Worm (Caenorhabditis elegans): ENCODE data around the gene F56D6.12.

F56D6.12 gene

DNA sequence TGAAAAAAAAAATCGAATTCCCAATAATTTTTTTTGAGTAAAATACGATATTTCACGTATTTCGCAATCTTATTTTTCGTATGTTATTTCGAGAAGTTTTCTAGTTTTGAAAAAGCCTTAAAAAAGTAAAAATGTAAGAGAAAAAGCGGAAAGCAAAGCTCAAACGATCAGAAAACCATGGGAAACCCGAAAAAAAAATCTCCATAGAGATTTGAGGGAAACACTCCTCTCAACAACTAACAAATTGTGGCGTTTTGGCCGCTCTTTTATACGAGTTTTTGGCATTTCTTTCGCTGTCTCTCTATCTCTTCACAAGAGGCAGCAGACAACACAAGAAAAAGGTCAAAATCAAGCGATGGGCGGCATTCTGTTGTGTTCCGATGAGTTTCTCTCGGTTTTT lies 33.5 kb upstream of the F56D6.12 start:
- TF ChIP-seq med-1 (GFP tag; optimal IDR thresholded peaks at IDR 0.05; ENCODE audit: insufficient read depth) (no peak), klf-2 (GFP tag; conservative IDR thresholded peaks at IDR 0.05) (no peak), cog-1 (tag; optimal IDR thresholded peaks at IDR 0.05) (no peak), tab-1 (GFP tag; IDR thresholded peaks at IDR 0.05) (no peak), flt-1 (GFP tag; IDR thresholded peaks at IDR 0.05) (no peak), T22C8.4 (GFP tag; IDR thresholded peaks at IDR 0.05) (no peak), ztf-29 (GFP tag; IDR thresholded peaks at IDR 0.05) (no peak), ztf-23 (GFP tag; IDR thresholded peaks at IDR 0.05) (no peak), ref-1 (GFP tag; conservative IDR thresholded peaks at IDR 0.05) (no peak)

DNA sequence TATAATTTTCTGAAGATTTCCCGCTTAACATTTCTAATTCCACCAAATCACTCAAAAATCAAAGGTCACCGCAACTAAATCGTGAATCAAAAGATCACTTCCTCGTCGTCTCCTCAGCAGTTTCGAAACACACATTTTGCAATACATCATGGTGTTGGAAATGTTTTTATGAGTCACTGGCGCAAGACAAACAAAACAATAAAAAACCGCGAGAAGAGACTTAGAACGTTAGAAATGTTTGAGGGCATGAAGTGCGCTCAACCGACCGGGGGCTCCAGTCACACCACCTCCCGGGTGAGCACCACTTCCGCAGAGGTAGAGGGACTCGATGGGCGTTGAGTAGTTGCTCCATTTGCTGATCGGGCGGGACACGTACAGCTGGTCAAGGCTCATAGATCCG lies 32.7 kb upstream of the F56D6.12 start:
- no peak for TF ChIP-seq ztf-23 (GFP tag; IDR thresholded peaks at IDR 0.05)
- TF ChIP-seq T22C8.4 (GFP tag; IDR thresholded peaks at IDR 0.05), result no peak
- TF ChIP-seq med-1 (GFP tag; optimal IDR thresholded peaks at IDR 0.05; ENCODE audit: insufficient read depth), result no peak
- TF ChIP-seq tab-1 (GFP tag; IDR thresholded peaks at IDR 0.05), result no peak
- TF ChIP-seq ztf-29 (GFP tag; IDR thresholded peaks at IDR 0.05), result no peak
- no peak for TF ChIP-seq klf-2 (GFP tag; conservative IDR thresholded peaks at IDR 0.05)
- no peak for TF ChIP-seq ref-1 (GFP tag; conservative IDR thresholded peaks at IDR 0.05)
- no peak for TF ChIP-seq cog-1 (tag; optimal IDR thresholded peaks at IDR 0.05)
- TF ChIP-seq flt-1 (GFP tag; IDR thresholded peaks at IDR 0.05), result no peak

DNA sequence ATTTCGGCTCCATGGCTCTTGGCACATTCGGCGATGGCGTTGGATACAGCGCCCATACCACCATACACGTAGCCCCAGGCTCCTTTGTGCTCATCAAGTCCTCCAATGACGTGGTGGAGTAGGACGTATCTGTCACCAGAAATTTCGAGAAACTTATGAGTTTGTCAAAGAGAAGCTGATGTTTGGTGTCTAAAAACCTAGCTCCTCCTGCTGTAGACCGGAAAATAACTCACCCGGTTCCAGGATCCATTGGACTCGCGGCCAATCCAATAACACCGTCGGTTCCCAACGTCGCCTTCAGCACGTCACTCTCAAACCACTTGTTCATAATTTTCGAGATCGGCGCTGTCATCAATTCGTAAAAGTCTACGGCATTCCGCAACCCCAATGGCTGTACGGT lies 31.0 kb upstream of the F56D6.12 start:
- TF ChIP-seq klf-2 (GFP tag; conservative IDR thresholded peaks at IDR 0.05) (no peak), med-1 (GFP tag; optimal IDR thresholded peaks at IDR 0.05; ENCODE audit: insufficient read depth) (no peak), T22C8.4 (GFP tag; IDR thresholded peaks at IDR 0.05) (no peak), cog-1 (tag; optimal IDR thresholded peaks at IDR 0.05) (no peak), ztf-23 (GFP tag; IDR thresholded peaks at IDR 0.05) (no peak), ztf-29 (GFP tag; IDR thresholded peaks at IDR 0.05) (no peak), flt-1 (GFP tag; IDR thresholded peaks at IDR 0.05) (no peak), ref-1 (GFP tag; conservative IDR thresholded peaks at IDR 0.05) (no peak), tab-1 (GFP tag; IDR thresholded peaks at IDR 0.05) (no peak)

DNA sequence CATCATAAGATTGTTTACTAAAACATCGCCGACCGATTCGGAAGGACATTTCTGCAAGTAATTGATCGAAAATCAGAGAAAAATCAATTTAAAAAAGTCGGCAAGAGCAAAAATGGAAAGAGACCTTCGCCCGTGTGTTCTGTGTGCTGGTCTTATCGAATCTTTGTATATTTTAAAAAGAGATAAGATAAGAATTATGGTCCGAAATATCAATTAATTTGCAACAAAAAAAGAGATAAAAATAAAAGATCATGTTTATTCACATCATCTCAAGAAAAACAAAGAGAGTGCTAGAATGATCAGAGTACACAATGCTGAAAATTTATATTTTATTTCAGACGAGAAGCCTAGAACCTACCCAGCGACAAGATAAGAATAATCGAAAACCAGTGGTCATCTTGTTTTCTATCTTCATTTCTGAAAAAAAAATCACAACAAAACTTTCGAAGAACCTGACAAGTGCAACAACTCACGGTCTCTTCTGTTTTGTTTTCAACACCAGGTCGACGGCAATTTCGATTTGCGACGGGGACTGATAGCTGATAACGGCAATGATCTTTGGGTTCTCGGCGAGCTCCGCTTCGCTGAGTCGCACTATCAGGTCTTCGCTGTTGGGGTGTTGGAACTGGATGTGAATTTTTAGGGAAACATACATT lies 29.5 kb upstream of the F56D6.12 start, which contains the start of gene F37C4.6:
F37C4.6 (minus strand) TSS at position 51 of the 656 bp plus-strand sequence.
- no peak for TF ChIP-seq cog-1 (tag; optimal IDR thresholded peaks at IDR 0.05)
- no peak for TF ChIP-seq ref-1 (GFP tag; conservative IDR thresholded peaks at IDR 0.05)
- TF ChIP-seq ztf-23 (GFP tag; IDR thresholded peaks at IDR 0.05), result no peak
- no peak for TF ChIP-seq klf-2 (GFP tag; conservative IDR thresholded peaks at IDR 0.05)
- no peak for TF ChIP-seq flt-1 (GFP tag; IDR thresholded peaks at IDR 0.05)
- TF ChIP-seq tab-1 (GFP tag; IDR thresholded peaks at IDR 0.05), result no peak

ce11 chrIV:3881119-3881518 lies 26.8 kb upstream of the F56D6.12 start, which contains the start of the genes F37C4.8 and oac-23:
TSS of gene F37C4.8 (minus strand) at chrIV:3881219.
TSS of gene oac-23 (plus strand) at chrIV:3881441.
- TF ChIP-seq med-1 (GFP tag; optimal IDR thresholded peaks at IDR 0.05; ENCODE audit: insufficient read depth) (no peak), flt-1 (GFP tag; IDR thresholded peaks at IDR 0.05) (no peak), cog-1 (tag; optimal IDR thresholded peaks at IDR 0.05) (no peak), klf-2 (GFP tag; conservative IDR thresholded peaks at IDR 0.05) (no peak), tab-1 (GFP tag; IDR thresholded peaks at IDR 0.05) (no peak), ztf-29 (GFP tag; IDR thresholded peaks at IDR 0.05) (no peak), ztf-23 (GFP tag; IDR thresholded peaks at IDR 0.05) (no peak)

DNA sequence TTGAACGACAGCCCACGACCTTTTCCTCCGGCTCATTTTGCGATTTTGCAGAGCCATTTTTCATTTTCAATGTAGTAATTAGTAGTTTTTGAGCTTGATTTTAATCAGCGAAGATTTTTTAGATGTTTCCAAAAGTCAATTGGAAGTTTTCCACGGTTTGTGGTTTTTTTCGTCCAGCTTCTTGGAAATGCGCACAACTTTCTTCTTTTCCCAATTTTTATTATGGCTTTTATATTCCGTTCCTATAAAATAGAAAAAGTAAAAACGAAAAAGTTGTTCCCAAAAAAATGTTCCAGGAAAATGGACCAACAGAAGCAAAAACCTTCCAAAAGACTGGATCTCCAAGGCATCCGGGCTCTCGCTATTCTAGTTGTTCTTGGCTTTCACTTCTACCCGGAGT lies 22.6 kb upstream of the F56D6.12 start, which contains the start of gene oac-22:
oac-22 (plus strand) TSS at position 301 of the 400 bp plus-strand sequence.
- TF ChIP-seq ztf-23 (GFP tag; IDR thresholded peaks at IDR 0.05), result no peak
- no peak for TF ChIP-seq cog-1 (tag; optimal IDR thresholded peaks at IDR 0.05)
- no peak for TF ChIP-seq flt-1 (GFP tag; IDR thresholded peaks at IDR 0.05)
- no peak for TF ChIP-seq klf-2 (GFP tag; conservative IDR thresholded peaks at IDR 0.05)
- TF ChIP-seq tab-1 (GFP tag; IDR thresholded peaks at IDR 0.05), result no peak
- TF ChIP-seq ref-1 (GFP tag; conservative IDR thresholded peaks at IDR 0.05), result no peak
- no peak for TF ChIP-seq ztf-29 (GFP tag; IDR thresholded peaks at IDR 0.05)
- no peak for TF ChIP-seq med-1 (GFP tag; optimal IDR thresholded peaks at IDR 0.05; ENCODE audit: insufficient read depth)

DNA sequence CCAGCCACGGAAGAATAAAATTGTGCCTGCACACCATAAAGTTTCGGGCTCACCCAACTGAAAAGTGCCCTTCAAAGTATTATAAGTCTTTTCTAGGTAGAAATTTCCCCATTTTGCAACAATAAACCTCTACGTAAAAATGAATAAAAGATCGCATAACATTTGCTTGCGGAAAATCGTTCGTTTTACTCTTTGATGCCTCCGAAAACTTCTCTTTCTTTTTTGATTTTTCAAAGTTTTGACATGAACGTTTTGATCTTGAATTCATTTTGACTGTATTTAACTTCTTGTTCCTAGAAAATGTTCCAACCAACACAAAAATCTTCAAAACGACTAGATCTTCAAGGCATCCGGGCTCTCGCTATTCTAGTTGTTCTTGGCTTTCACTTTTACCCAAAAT lies 19.0 kb upstream of the F56D6.12 start, which contains the start of gene oac-21:
oac-21 (plus strand) TSS at position 301 of the 400 bp plus-strand sequence.
- no peak for TF ChIP-seq T22C8.4 (GFP tag; IDR thresholded peaks at IDR 0.05)
- TF ChIP-seq med-1 (GFP tag; optimal IDR thresholded peaks at IDR 0.05; ENCODE audit: insufficient read depth), result no peak
- no peak for TF ChIP-seq ztf-23 (GFP tag; IDR thresholded peaks at IDR 0.05)
- no peak for TF ChIP-seq cog-1 (tag; optimal IDR thresholded peaks at IDR 0.05)
- TF ChIP-seq ref-1 (GFP tag; conservative IDR thresholded peaks at IDR 0.05), result no peak
- no peak for TF ChIP-seq klf-2 (GFP tag; conservative IDR thresholded peaks at IDR 0.05)
- TF ChIP-seq tab-1 (GFP tag; IDR thresholded peaks at IDR 0.05), result no peak
- TF ChIP-seq ztf-29 (GFP tag; IDR thresholded peaks at IDR 0.05), result no peak
- TF ChIP-seq flt-1 (GFP tag; IDR thresholded peaks at IDR 0.05), result no peak

- TF ChIP-seq cog-1 (tag; optimal IDR thresholded peaks at IDR 0.05), result no peak
- no peak for TF ChIP-seq med-1 (GFP tag; optimal IDR thresholded peaks at IDR 0.05; ENCODE audit: insufficient read depth)
Measured at ce11 chrIV:3892027-3892426, 15.9 kb upstream of the F56D6.12 start, which contains the start of gene F56D6.9. TSS of gene F56D6.9 (plus strand) at chrIV:3892327.

ce11 chrIV:3894004-3894480 lies 13.9 kb upstream of the F56D6.12 start, which contains the start of gene F56D6.8:
TSS of gene F56D6.8 (minus strand) at chrIV:3894430.
- no peak for TF ChIP-seq klf-2 (GFP tag; conservative IDR thresholded peaks at IDR 0.05)
- no peak for TF ChIP-seq ztf-23 (GFP tag; IDR thresholded peaks at IDR 0.05)
- TF ChIP-seq med-1 (GFP tag; optimal IDR thresholded peaks at IDR 0.05; ENCODE audit: insufficient read depth), result no peak
- TF ChIP-seq cog-1 (tag; optimal IDR thresholded peaks at IDR 0.05), result no peak
- no peak for TF ChIP-seq T22C8.4 (GFP tag; IDR thresholded peaks at IDR 0.05)
- no peak for TF ChIP-seq tab-1 (GFP tag; IDR thresholded peaks at IDR 0.05)
- no peak for TF ChIP-seq flt-1 (GFP tag; IDR thresholded peaks at IDR 0.05)
- no peak for TF ChIP-seq ztf-29 (GFP tag; IDR thresholded peaks at IDR 0.05)
- TF ChIP-seq ref-1 (GFP tag; conservative IDR thresholded peaks at IDR 0.05), result no peak

Data from whole organism, midembryonic.